Fruit fly (Drosophila melanogaster) S2 (cell line): ENCODE data around the gene CG43445.

ENCODE experiments used
- CG8478 ChIP-seq: fragments of >200 bp; optimal IDR thresholded peaks from 2 replicates; lab custom pipeline; 2018
- CTCF ChIP-seq, 2 experiments: fragments of >200 bp; optimal IDR thresholded peaks; 2 replicates each; lab custom pipeline; 2018

dm6 chr3R:17944296-17944695 lies 33.1 kb downstream of the CG43445 start:
- TF ChIP-seq CG8478 (lab: Kevin White, UChicago) (no peak), CTCF (optimal IDR thresholded peaks at IDR 0.05; lab: Kevin White, UChicago) (no peak)
